Worm (Caenorhabditis elegans): ENCODE measurements around the gene cyp-33E2.

DNA sequence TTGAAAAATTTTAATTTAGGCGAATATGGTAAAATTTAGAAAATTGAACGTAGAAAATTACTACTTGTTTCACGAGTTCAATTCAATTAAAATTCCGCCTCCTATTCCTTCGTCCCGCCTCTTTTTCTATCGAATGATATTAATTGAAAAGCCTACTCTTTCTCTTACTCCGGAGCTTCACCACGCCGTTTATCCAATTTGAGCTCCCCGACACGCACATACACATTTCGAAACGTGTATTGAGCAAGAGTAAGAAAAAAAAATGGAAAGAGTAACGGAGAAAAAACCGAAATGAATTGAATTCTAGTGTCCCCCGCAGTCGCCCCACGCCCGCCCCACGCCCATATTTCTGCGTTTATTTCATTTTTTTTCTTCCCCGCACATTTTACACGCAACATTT, 14.2 kb downstream of the cyp-33E2 start:
- no peak for TF ChIP-seq flt-1 (GFP tag; IDR thresholded peaks at IDR 0.05)
- no peak for TF ChIP-seq med-1 (GFP tag; optimal IDR thresholded peaks at IDR 0.05; ENCODE audit: insufficient read depth)
- no peak for TF ChIP-seq klf-2 (GFP tag; conservative IDR thresholded peaks at IDR 0.05)
- no peak for TF ChIP-seq T22C8.4 (GFP tag; IDR thresholded peaks at IDR 0.05)
- TF ChIP-seq tab-1 (GFP tag; IDR thresholded peaks at IDR 0.05) = no peak
- TF ChIP-seq ztf-23 (GFP tag; IDR thresholded peaks at IDR 0.05) = no peak
- no peak for TF ChIP-seq ztf-29 (GFP tag; IDR thresholded peaks at IDR 0.05)

All from whole organism, midembryonic.